Worm (Caenorhabditis elegans) whole organism, midembryonic: Measurements from ENCODE around the gene piit-1.

Source experiments
- T22C8.4 ChIP-seq: fragments of 200-800 bp; sonication (Bioruptor generic); IDR thresholded peaks from 2 replicates; pipeline ENCODE4 v1.3.6; 2022; ENCODE audit warnings: missing genetic modification characterization, missing compliant biosample characterization
- flt-1 ChIP-seq: fragments of 200-800 bp; sonication (Bioruptor generic); IDR thresholded peaks from 2 replicates; pipeline ENCODE4 v1.3.6; 2022; ENCODE audit warnings: missing genetic modification characterization, missing compliant biosample characterization
- med-1 ChIP-seq: sonication (generic microtip); optimal IDR thresholded peaks from 2 replicates; lab custom pipeline; 2017; ENCODE audit warnings: missing genetic modification characterization, mild to moderate bottlenecking, missing compliant biosample characterization, antibody characterized with exemption, missing genetic modification reagents; ENCODE audit not compliant: insufficient read depth
- ref-1 ChIP-seq: fragments of 200-800 bp; sonication (Bioruptor generic); conservative IDR thresholded peaks from 2 replicates; pipeline ENCODE4 v1.3.6; 2022; ENCODE audit warnings: missing genetic modification reagents, missing genetic modification characterization, missing compliant biosample characterization
- tab-1 ChIP-seq: fragments of 200-800 bp; sonication (Bioruptor generic); IDR thresholded peaks from 2 replicates; pipeline ENCODE4 v1.3.6; 2022; ENCODE audit warnings: missing genetic modification characterization, missing compliant biosample characterization
- ztf-23 ChIP-seq: fragments of 200-800 bp; sonication (Bioruptor generic); IDR thresholded peaks from 2 replicates; pipeline ENCODE4 v1.3.6; 2022; ENCODE audit warnings: missing genetic modification reagents, missing genetic modification characterization, missing compliant biosample characterization
- ztf-29 ChIP-seq: fragments of 200-800 bp; sonication (Bioruptor generic); IDR thresholded peaks from 2 replicates; pipeline ENCODE4 v1.3.6; 2022; ENCODE audit warnings: missing genetic modification reagents, missing genetic modification characterization, missing compliant biosample characterization

DNA sequence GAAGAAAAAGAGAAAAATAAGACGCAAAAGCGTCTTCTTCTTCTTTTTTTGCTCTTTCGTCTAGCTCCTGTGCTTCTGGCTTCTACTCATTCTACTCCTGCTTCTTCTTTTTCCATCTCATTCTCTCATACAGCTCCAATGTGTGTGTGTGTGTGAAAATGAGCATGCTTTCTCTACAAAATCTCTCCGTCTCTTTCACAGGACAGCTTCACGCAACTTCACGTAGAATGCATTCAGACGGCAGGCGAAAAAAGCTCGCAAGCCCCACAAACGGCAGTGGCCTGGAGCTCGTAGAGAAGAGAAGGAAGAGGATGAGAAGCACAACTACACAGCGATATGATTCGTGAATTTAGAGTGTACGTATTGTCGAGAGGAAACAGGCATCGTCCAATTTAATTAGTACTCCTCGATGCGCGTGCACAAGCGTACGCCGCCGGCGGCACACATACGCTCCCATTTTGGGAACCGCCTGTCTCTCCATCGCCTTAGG lies 31.4 kb upstream of the piit-1 start:
- TF ChIP-seq ref-1 (GFP tag; lab: Robert Waterston, UW) (no peak), tab-1 (GFP tag; lab: Robert Waterston, UW) (no peak), ztf-23 (GFP tag; lab: Robert Waterston, UW) (no peak), T22C8.4 (no peak), flt-1 (GFP tag; lab: Robert Waterston, UW) (no peak), ztf-29 (GFP tag; lab: Robert Waterston, UW) (no peak), med-1 (GFP tag; lab: Kevin White, UChicago) (no peak)
